Fruit fly (Drosophila melanogaster): ENCODE measurements around the gene ND-13B.
A peak's percentile ranks its signal among the peaks of the same experiment; 100 is the strongest.

The ND-13B gene

DNA sequence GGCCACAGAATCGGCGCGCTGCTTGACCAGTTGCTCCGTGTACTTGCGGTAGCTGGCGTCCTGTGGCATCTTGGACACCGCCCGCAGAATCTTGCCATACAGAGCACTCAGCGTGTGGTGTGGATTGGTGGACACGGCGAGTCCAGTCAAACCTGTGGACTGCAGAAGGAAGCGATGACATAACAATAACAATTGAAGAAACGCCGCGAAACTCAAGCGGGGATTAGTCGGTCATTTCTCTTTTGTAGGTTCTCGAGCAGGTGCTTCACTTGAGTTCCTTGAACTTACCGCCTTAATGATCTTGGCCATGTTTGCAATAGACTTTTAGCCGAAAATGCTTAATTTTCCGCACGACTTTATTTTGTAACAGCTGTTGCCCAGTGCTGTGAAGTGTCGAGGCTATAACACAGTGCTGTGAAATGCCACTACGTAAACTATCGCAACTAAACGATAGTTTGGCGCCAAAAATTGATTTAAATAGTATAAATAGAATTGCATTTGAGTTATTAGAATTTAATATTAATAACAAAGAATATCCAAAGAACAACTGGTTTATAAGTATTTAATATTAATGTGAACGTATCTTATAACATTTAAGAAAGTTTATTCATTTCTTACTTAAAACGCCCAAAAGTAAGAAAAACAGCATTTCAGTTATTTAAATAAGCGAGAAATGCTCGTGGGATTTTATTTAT lies at the start of gene ND-13B (continued):
- TF ChIP-seq dpn (GFP tag; optimal IDR thresholded peaks at IDR 0.05) (peak in 1 of 2 experiments; percentile 10), slbo (GFP tag; IDR thresholded peaks at IDR 0.05) (peak; percentile 40; the same call in 1 of the 2 replicates), CG14860 (GFP tag; IDR thresholded peaks at IDR 0.05; ENCODE audit: partially characterized antibody) (0 out of 3 replicates have a peak, but pooled peaks have one; percentile 44), CG18599 (GFP tag; optimal IDR thresholded peaks at IDR 0.05) (peak; percentile 37), onecut (GFP tag; IDR thresholded peaks at IDR 0.05) (no peak), Scr (GFP tag; IDR thresholded peaks at IDR 0.05; ENCODE audit: partially characterized antibody) (peak; percentile 76), Dip3 (GFP tag; optimal IDR thresholded peaks at IDR 0.05) (peak; percentile 10), CG30403 (GFP tag; optimal IDR thresholded peaks at IDR 0.05) (peak; percentile 5), amos (GFP tag; IDR thresholded peaks at IDR 0.05; ENCODE audit: partially characterized antibody) (peak; percentile 77; the same call in 1 of the 2 replicates), CG10654 (GFP tag; optimal IDR thresholded peaks at IDR 0.05) (peak; percentile 16), Sin3A (optimal IDR thresholded peaks at IDR 0.05) (peak; percentile 28), nom (GFP tag; optimal IDR thresholded peaks at IDR 0.05) (peak; percentile 19), Ets97D (GFP tag; optimal IDR thresholded peaks at IDR 0.05) (peak; percentile 44), chinmo (GFP tag; IDR thresholded peaks at IDR 0.05; ENCODE audit: partially characterized antibody) (peak; percentile 64; the same call in 1 of the 4 replicates), Hmx (GFP tag; optimal IDR thresholded peaks at IDR 0.05) (no peak), Oaz (GFP tag; IDR thresholded peaks at IDR 0.05) (no peak), Dad (GFP tag; optimal IDR thresholded peaks at IDR 0.05) (peak; percentile 33), CG17829 (tag; optimal IDR thresholded peaks at IDR 0.05) (no peak), CG4854 (GFP tag; optimal IDR thresholded peaks at IDR 0.05) (peak; percentile 55), CG42726 (GFP tag; IDR thresholded peaks at IDR 0.05; ENCODE audit: partially characterized antibody) (peak; percentile 84), pros (GFP tag; optimal IDR thresholded peaks at IDR 0.05) (no peak), CG7987 (GFP tag; optimal IDR thresholded peaks at IDR 0.05) (peak; percentile 33), H2.0 (GFP tag; IDR thresholded peaks at IDR 0.05) (no peak), D (optimal IDR thresholded peaks at IDR 0.05) (no peak), D (GFP tag; optimal IDR thresholded peaks at IDR 0.05) (no peak), Ets65A (GFP tag) (peak; percentile 95), Med (GFP tag) (peak; percentile 86), CG5245 (GFP tag; optimal IDR thresholded peaks at IDR 0.05) (peak; percentile 41), CG14710 (tag; optimal IDR thresholded peaks at IDR 0.05) (peak; percentile 47), CG2712 (tag; optimal IDR thresholded peaks at IDR 0.05) (no peak), CG17802 (tag; optimal IDR thresholded peaks at IDR 0.05) (no peak), CG4282 (GFP tag; optimal IDR thresholded peaks at IDR 0.05) (no peak), Side (GFP tag; optimal IDR thresholded peaks at IDR 0.05) (peak; percentile 0), Sox100B (GFP tag; optimal IDR thresholded peaks at IDR 0.05) (peak; percentile 24), CG13296 (GFP tag; optimal IDR thresholded peaks at IDR 0.05) (peak; percentile 6), CG6683 (GFP tag; optimal IDR thresholded peaks at IDR 0.05) (peak; percentile 7), CG12236 (GFP tag; optimal IDR thresholded peaks at IDR 0.05) (no peak), CG15514 (GFP tag; optimal IDR thresholded peaks at IDR 0.05) (peak; percentile 70), pzg (GFP tag; optimal IDR thresholded peaks at IDR 0.05) (peak; percentile 92), pan (optimal IDR thresholded peaks at IDR 0.05) (no peak), pan (GFP tag; optimal IDR thresholded peaks at IDR 0.05 in 1 of 2, IDR thresholded peaks at IDR 0.05 in 1 of 2) (no peak), Dll (GFP tag; IDR thresholded peaks at IDR 0.05; ENCODE audit: partially characterized antibody) (peak; percentile 80), Opbp (GFP tag; IDR thresholded peaks at IDR 0.05; ENCODE audit: partially characterized antibody) (peak; percentile 70; the same call in 1 of the 3 replicates), NfI (GFP tag; optimal IDR thresholded peaks at IDR 0.05) (peak; percentile 22), slp2 (GFP tag; optimal IDR thresholded peaks at IDR 0.05) (no peak), Optix (GFP tag; IDR thresholded peaks at IDR 0.05) (no peak), CG2116 (GFP tag; optimal IDR thresholded peaks at IDR 0.05) (peak; percentile 1), exex (tag; optimal IDR thresholded peaks at IDR 0.05) (no peak), CG1603 (tag; optimal IDR thresholded peaks at IDR 0.05) (peak; percentile 6)
